Worm (Caenorhabditis elegans): Measurements from ENCODE around the gene arid-1.

Gene arid-1

DNA sequence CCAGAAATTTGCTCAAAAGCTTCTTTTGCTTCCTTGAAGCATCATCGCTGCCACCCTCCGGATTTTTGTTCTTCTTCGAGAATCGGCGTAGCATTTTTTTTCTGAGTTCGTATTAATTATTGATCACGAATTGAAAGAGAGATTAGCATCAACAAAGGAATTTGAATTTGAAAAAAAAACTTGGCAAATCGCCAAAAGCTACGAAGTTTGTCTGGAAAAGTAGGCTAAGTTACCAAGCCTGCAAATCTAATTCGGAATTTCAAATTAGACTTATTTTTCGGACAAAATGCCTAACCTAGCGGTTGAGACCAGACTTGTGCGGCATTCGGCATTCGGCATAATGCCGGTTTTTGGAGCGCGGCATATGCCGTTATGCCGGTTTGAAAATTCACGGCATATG lies 13.9 kb upstream of the arid-1 start, which contains the start of gene cfap-36:
cfap-36 (minus strand) TSS at position 101 of the 400 bp plus-strand sequence.
- TF ChIP-seq nhr-237 (tag; optimal IDR thresholded peaks at IDR 0.05) (no peak), ZK546.5 (tag; optimal IDR thresholded peaks at IDR 0.05) (no peak), nhr-76 (tag; optimal IDR thresholded peaks at IDR 0.05) (no peak), nhr-23 (tag; optimal IDR thresholded peaks at IDR 0.05) (no peak), elt-1 (tag; optimal IDR thresholded peaks at IDR 0.05) (no peak), pqm-1 (tag; optimal IDR thresholded peaks at IDR 0.05) (no peak), ama-1 (optimal IDR thresholded peaks at IDR 0.05) (no peak), lsy-12 (tag; optimal IDR thresholded peaks at IDR 0.05) (no peak)

DNA sequence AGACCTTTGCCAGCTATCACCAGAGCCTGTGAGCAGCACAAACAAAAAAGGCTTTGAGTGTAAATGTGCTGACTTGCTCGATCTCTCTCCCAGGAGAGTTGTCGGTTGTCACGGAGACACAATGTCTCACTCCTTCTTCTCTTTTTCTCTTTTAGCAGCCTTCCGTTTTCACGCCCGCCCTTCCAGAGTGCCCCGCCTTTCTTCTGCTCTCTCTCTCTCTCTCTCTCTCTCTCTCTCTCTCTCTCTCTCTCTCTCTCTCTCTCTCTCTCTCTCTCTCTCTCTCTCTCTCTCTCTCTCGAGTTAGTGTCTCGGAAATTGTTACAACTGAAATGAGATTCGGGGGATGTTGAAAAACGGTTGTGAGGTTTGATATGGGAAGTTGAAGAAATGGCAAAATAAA lies 12.5 kb upstream of the arid-1 start:
- no peak for TF ChIP-seq fos-1 (tag; optimal IDR thresholded peaks at IDR 0.05)
- TF ChIP-seq nfya-1 (tag; optimal IDR thresholded peaks at IDR 0.05; ENCODE audit: insufficient read depth), result peak; percentile 8

DNA sequence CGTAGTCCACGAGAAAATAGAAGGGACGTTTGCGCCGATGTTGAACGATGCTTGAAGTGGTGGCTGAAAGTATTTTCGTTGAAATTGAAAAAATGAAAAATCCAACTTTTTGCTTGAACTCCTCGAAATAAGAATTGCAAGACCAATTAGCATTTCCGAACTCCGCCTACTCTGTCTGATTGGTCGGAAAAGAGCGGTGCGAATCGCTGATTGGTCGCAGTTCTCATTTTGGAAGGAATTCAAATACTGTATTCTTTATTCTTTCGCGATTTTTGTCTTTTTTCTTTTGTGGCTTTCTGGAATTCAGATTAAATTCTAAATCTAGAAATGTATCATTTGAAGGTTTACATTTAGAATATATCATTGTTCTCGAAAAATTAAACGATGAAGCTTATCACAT lies 11.4 kb upstream of the arid-1 start:
- peak; percentile 56 for TF ChIP-seq nfya-1 (tag; optimal IDR thresholded peaks at IDR 0.05; ENCODE audit: insufficient read depth)
- no peak for TF ChIP-seq elt-3 (tag; optimal IDR thresholded peaks at IDR 0.05)

DNA sequence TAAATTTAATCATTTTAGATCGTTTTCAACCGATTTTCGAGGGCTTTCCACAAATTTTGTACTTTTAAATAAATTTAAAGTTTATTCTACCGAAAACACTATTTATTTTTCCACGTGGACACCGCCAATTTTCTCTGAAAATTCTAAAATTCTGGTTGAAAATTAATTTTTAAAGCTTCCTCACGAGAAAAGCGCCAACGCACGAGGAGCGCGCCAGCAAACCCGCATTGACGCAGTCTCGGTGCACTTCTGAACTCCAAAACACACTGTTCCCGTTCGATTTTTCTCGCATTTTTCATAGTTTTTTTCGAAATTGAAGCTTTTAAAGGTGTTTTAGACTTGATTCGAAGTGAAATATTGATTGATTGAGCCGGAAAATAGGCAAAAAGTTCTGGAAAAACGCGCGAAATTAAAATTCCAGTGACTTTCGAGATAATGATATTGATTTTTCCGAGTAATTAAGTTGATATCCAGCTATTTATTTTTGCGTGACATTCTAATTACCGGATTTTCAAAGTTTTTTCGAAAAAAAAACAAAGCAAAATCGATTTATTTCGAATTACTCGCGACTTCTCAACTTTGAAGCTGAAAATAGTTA lies 9.0 kb upstream of the arid-1 start, which contains the start of gene cul-3:
cul-3 (plus strand) TSS at position 548 of the 598 bp plus-strand sequence.
- TF ChIP-seq lin-15B (tag; optimal IDR thresholded peaks at IDR 0.05), result peak; percentile 60
- TF ChIP-seq snpc-4 (tag; optimal IDR thresholded peaks at IDR 0.05), result peak; percentile 26
- TF ChIP-seq sea-2 (GFP tag; optimal IDR thresholded peaks at IDR 0.05), result no peak
- peak; percentile 49 for TF ChIP-seq pha-4 (tag; optimal IDR thresholded peaks at IDR 0.05)
- TF ChIP-seq nfya-1 (tag; optimal IDR thresholded peaks at IDR 0.05; ENCODE audit: insufficient read depth), result peak; percentile 65
- TF ChIP-seq hmg-11 (tag; optimal IDR thresholded peaks at IDR 0.05), result peak; percentile 82
- TF ChIP-seq aly-2 (tag; optimal IDR thresholded peaks at IDR 0.05), result no peak
- TF ChIP-seq egl-27 (tag; optimal IDR thresholded peaks at IDR 0.05), result no peak
- peak; percentile 26 for TF ChIP-seq nhr-23 (tag; optimal IDR thresholded peaks at IDR 0.05)
- no peak for TF ChIP-seq elt-3 (tag; optimal IDR thresholded peaks at IDR 0.05)
- TF ChIP-seq skn-1 (tag; optimal IDR thresholded peaks at IDR 0.05), result no peak
- TF ChIP-seq ceh-16 (tag; optimal IDR thresholded peaks at IDR 0.05), result no peak
- peak; percentile 42 for TF ChIP-seq ceh-28 (tag; optimal IDR thresholded peaks at IDR 0.05)
- TF ChIP-seq lin-39 (tag; optimal IDR thresholded peaks at IDR 0.05), result peak; percentile 30
- TF ChIP-seq pqm-1 (tag; optimal IDR thresholded peaks at IDR 0.05), result no peak
- no peak for TF ChIP-seq unc-39 (tag; optimal IDR thresholded peaks at IDR 0.05)
- TF ChIP-seq jun-1 (tag; optimal IDR thresholded peaks at IDR 0.05), result peak; percentile 45
- peak; percentile 44 for TF ChIP-seq nhr-25 (tag; optimal IDR thresholded peaks at IDR 0.05)
- peak; percentile 23 for TF ChIP-seq R02D3.7 (tag; optimal IDR thresholded peaks at IDR 0.05)

DNA sequence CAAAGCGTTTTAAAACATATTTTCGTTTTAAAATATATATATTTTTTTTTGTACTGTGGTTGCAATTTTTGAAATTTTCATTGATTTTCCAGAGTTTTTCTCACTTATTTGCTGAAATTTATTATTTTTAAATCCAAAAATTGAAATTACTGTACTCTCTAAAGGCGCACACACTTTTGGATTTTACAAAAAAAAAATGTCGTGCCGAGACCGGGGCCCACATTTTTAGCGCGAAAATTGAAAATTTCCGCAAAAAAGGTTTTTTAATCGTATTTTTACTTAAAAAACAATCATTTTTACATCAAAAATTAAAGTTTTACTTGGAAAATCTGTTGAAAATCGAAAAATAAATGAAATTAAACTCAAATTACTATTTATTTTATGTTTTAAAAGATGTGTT lies 843 bp upstream of the arid-1 start:
- no peak for TF ChIP-seq ceh-28 (tag; optimal IDR thresholded peaks at IDR 0.05)
- no peak for TF ChIP-seq ama-1 (optimal IDR thresholded peaks at IDR 0.05)
- no peak for TF ChIP-seq ZK546.5 (tag; optimal IDR thresholded peaks at IDR 0.05)
- TF ChIP-seq ceh-9 (tag; optimal IDR thresholded peaks at IDR 0.05), result no peak
- no peak for TF ChIP-seq fkh-2 (tag; optimal IDR thresholded peaks at IDR 0.05)
- no peak for TF ChIP-seq unc-39 (tag; optimal IDR thresholded peaks at IDR 0.05)
- no peak for TF ChIP-seq nhr-11 (tag; optimal IDR thresholded peaks at IDR 0.05)
- no peak for TF ChIP-seq nhr-237 (tag; optimal IDR thresholded peaks at IDR 0.05)
- no peak for TF ChIP-seq ceh-16 (tag; optimal IDR thresholded peaks at IDR 0.05)

DNA sequence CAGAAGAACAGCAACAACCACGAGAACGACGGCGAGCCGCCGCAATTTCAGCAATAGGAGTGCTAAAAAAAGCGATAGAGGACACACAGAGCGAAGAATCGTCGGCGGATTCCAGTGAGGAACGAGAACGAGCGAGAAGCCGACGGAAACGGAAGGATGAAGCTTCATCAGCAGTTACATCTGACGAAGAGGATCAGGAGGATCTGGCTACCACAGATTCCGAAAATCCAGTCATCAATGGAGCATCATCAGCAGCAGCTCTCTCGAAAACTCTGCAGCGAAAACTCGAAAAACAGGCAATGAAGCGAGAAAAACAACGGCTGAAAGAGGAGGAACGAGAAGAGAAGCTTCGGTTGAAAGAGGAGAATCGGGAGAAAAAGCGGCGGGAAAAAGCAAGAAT lies 3.5 kb downstream of the arid-1 start:
- TF ChIP-seq lin-15B (tag; optimal IDR thresholded peaks at IDR 0.05) (no peak), pha-4 (tag; optimal IDR thresholded peaks at IDR 0.05) (no peak)

DNA sequence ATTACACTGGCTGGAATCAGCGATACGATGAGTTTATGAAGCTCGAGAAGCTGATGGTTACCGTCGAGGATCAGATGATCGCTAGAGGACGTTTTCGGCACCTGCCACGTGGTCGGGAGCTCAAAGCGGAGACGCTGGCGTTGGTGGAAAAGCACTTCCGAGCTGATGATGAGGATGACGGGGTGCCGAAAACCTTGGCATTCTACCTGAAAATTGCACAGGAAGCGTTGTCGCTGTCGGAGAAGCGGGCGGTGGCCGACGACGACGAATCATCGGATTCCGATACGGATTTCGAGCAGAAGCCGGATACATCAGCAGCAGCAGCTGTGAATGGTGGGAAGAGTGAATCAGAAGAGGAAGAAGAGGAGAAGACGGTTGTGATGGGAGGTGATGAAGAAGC lies 8.8 kb downstream of the arid-1 start:
- TF ChIP-seq ztf-11 (tag; optimal IDR thresholded peaks at IDR 0.05) (no peak), nhr-77 (tag; optimal IDR thresholded peaks at IDR 0.05) (no peak), unc-39 (tag; optimal IDR thresholded peaks at IDR 0.05) (no peak), daf-12 (tag; optimal IDR thresholded peaks at IDR 0.05) (no peak), fkh-10 (GFP tag; optimal IDR thresholded peaks at IDR 0.05) (no peak), fkh-2 (tag; optimal IDR thresholded peaks at IDR 0.05) (no peak), mml-1 (tag; optimal IDR thresholded peaks at IDR 0.05) (no peak), nhr-67 (tag; optimal IDR thresholded peaks at IDR 0.05) (no peak), skn-1 (tag; optimal IDR thresholded peaks at IDR 0.05) (no peak), egl-27 (tag; optimal IDR thresholded peaks at IDR 0.05) (no peak), lin-39 (tag; optimal IDR thresholded peaks at IDR 0.05) (no peak), nfya-1 (tag; optimal IDR thresholded peaks at IDR 0.05; ENCODE audit: insufficient read depth) (no peak), zag-1 (tag; optimal IDR thresholded peaks at IDR 0.05) (no peak), ztf-4 (tag; optimal IDR thresholded peaks at IDR 0.05) (no peak), nhr-76 (tag; optimal IDR thresholded peaks at IDR 0.05) (no peak), nhr-28 (tag; optimal IDR thresholded peaks at IDR 0.05) (no peak), hmg-11 (tag; optimal IDR thresholded peaks at IDR 0.05) (no peak), elt-2 (tag; optimal IDR thresholded peaks at IDR 0.05) (no peak), lsy-12 (tag; optimal IDR thresholded peaks at IDR 0.05) (no peak), eor-1 (tag; optimal IDR thresholded peaks at IDR 0.05) (no peak)

Data from whole organism, L3 larva.